Worm (Caenorhabditis elegans) whole organism, early embryonic: ENCODE measurements around the gene Y37D8A.26.

Experiments used
- B0310.2 ChIP-seq: sonication (generic microtip); optimal IDR thresholded peaks from 2 replicates; lab custom pipeline; 2016; ENCODE audit warnings: mild to moderate bottlenecking, missing genetic modification characterization, missing compliant biosample characterization
- F13C5.2 ChIP-seq: sonication (generic microtip); optimal IDR thresholded peaks from 2 replicates; lab custom pipeline; 2017; ENCODE audit warnings: mild to moderate bottlenecking, missing genetic modification characterization, inconsistent platforms, missing compliant biosample characterization
- aly-1 ChIP-seq: sonication (generic microtip); optimal IDR thresholded peaks from 2 replicates; lab custom pipeline; 2016; ENCODE audit warnings: missing genetic modification characterization, missing compliant biosample characterization
- ama-1 ChIP-seq: fragments of 150-350 bp; optimal IDR thresholded peaks from 2 replicates; lab custom pipeline; 2014
- ceh-13 ChIP-seq: fragments of 200-800 bp; sonication (Bioruptor generic); optimal IDR thresholded peaks from 2 replicates; lab custom pipeline; 2018; ENCODE audit warnings: mild to moderate bottlenecking, missing genetic modification characterization, missing compliant biosample characterization
- ceh-36 ChIP-seq: sonication (generic microtip); optimal IDR thresholded peaks from 2 replicates; lab custom pipeline; 2016; ENCODE audit warnings: missing genetic modification characterization, inconsistent platforms, missing compliant biosample characterization
- ets-7 ChIP-seq: sonication (generic microtip); optimal IDR thresholded peaks from 2 replicates; lab custom pipeline; 2016; ENCODE audit warnings: missing genotype, missing genetic modification characterization, missing compliant biosample characterization
- flt-1 ChIP-seq: fragments of 200-800 bp; sonication (Bioruptor generic); IDR thresholded peaks from 2 replicates; pipeline ENCODE4 v1.3.6; 2022; ENCODE audit warnings: missing genetic modification characterization, missing compliant biosample characterization
- hmbx-1 ChIP-seq: sonication (generic microtip); optimal IDR thresholded peaks from 2 replicates; lab custom pipeline; 2016; ENCODE audit warnings: mild to moderate bottlenecking, missing genetic modification characterization, missing compliant biosample characterization
- hmg-4 ChIP-seq: fragments of 200-800 bp; sonication (Bioruptor generic); optimal IDR thresholded peaks from 2 replicates; lab custom pipeline; 2018; ENCODE audit warnings: mild to moderate bottlenecking, missing genetic modification characterization, missing compliant biosample characterization
- hnd-1 ChIP-seq: sonication (generic microtip); optimal IDR thresholded peaks from 2 replicates; lab custom pipeline; 2016; ENCODE audit warnings: missing genetic modification characterization, missing compliant biosample characterization
- pes-1 ChIP-seq: fragments of 200-800 bp; sonication (Bioruptor generic); IDR thresholded peaks from 2 replicates; pipeline ENCODE4 v1.3.6; 2022; ENCODE audit warnings: missing genetic modification reagents, missing genetic modification characterization, missing compliant biosample characterization
- scrt-1 ChIP-seq: fragments of 200-800 bp; sonication (Bioruptor generic); IDR thresholded peaks from 2 replicates; pipeline ENCODE4 v1.3.6; 2022; ENCODE audit warnings: missing genetic modification characterization, missing compliant biosample characterization
- sea-1 ChIP-seq: fragments of 200-800 bp; sonication (Bioruptor generic); conservative IDR thresholded peaks from 2 replicates; pipeline ENCODE4 v1.3.6; 2022; ENCODE audit warnings: missing genetic modification characterization, missing compliant biosample characterization
- tbx-11 ChIP-seq: fragments of 200-800 bp; sonication (Bioruptor generic); IDR thresholded peaks from 2 replicates; pipeline ENCODE4 v1.3.6; 2022; ENCODE audit warnings: missing genetic modification characterization, missing compliant biosample characterization
- tbx-37 ChIP-seq: fragments of 200-800 bp; sonication (Bioruptor generic); conservative IDR thresholded peaks from 2 replicates; pipeline ENCODE4 v1.3.6; 2022; ENCODE audit warnings: missing genetic modification reagents, missing genetic modification characterization, missing compliant biosample characterization
- tra-4 ChIP-seq: sonication (generic microtip); optimal IDR thresholded peaks from 2 replicates; lab custom pipeline; 2017; ENCODE audit warnings: missing genetic modification characterization, missing compliant biosample characterization

The Y37D8A.26 gene

DNA sequence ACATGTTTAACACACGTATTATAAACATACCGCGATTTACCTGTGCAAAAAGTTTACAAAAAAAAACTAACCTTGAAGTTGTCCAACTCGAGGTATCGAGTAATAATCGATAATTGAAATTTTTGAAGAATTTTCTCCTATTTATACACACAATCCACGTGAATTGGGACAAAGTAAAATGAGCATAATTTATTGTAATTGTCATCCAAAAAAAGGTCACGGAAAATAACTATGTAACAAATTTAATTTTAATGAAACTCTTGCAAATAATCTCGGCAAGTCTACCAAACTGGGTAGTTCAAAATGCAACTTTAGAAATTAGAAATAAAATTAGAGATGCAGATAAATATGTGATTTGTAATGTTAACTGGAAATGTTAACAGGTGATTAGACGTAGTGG lies 1.1 kb downstream of the Y37D8A.26 start, which contains the start of gene Y37D8A.5:
Gene Y37D8A.5 (minus strand): TSS at position 101 of the 400 bp plus-strand sequence.
- no peak for TF ChIP-seq aly-1 (tag; lab: Kevin White, UChicago)
- no peak for TF ChIP-seq tra-4 (tag; lab: Kevin White, UChicago)
- no peak for TF ChIP-seq ceh-13 (GFP tag; lab: Kevin White, UChicago)
- TF ChIP-seq hmg-4: no peak
- no peak for TF ChIP-seq sea-1 (GFP tag; lab: Robert Waterston, UW)
- no peak for TF ChIP-seq tbx-37 (GFP tag; lab: Robert Waterston, UW)
- no peak for TF ChIP-seq tbx-11 (GFP tag; lab: Robert Waterston, UW)
- no peak for TF ChIP-seq flt-1 (GFP tag; lab: Robert Waterston, UW)
- no peak for TF ChIP-seq F13C5.2 (tag; lab: Kevin White, UChicago)

ce11 chrIII:12851034-12851433 lies 5.5 kb downstream of the Y37D8A.26 start:
- TF ChIP-seq pes-1: no peak
- TF ChIP-seq ama-1 (lab: Kevin White, UChicago): no peak
- TF ChIP-seq tra-4 (tag; lab: Kevin White, UChicago): no peak
- TF ChIP-seq hmg-4: no peak
- no peak for TF ChIP-seq tbx-11 (GFP tag; lab: Robert Waterston, UW)
- no peak for TF ChIP-seq scrt-1 (GFP tag; lab: Robert Waterston, UW)
- TF ChIP-seq F13C5.2 (tag; lab: Kevin White, UChicago): no peak
- no peak for TF ChIP-seq hmbx-1 (tag; lab: Kevin White, UChicago)
- TF ChIP-seq hnd-1 (tag; lab: Kevin White, UChicago): no peak
- no peak for TF ChIP-seq ets-7 (tag; lab: Kevin White, UChicago)
- no peak for TF ChIP-seq ceh-13 (GFP tag; lab: Kevin White, UChicago)
- no peak for TF ChIP-seq ceh-36 (tag; lab: Kevin White, UChicago)
- no peak for TF ChIP-seq B0310.2
- no peak for TF ChIP-seq flt-1 (GFP tag; lab: Robert Waterston, UW)
- no peak for TF ChIP-seq sea-1 (GFP tag; lab: Robert Waterston, UW)
- no peak for TF ChIP-seq tbx-37 (GFP tag; lab: Robert Waterston, UW)
- TF ChIP-seq aly-1 (tag; lab: Kevin White, UChicago): no peak

- TF ChIP-seq tbx-11 (GFP tag; lab: Robert Waterston, UW): no peak
- TF ChIP-seq hmg-4: no peak
- TF ChIP-seq ama-1 (lab: Kevin White, UChicago): no peak
- no peak for TF ChIP-seq F13C5.2 (tag; lab: Kevin White, UChicago)
- no peak for TF ChIP-seq scrt-1 (GFP tag; lab: Robert Waterston, UW)
- no peak for TF ChIP-seq pes-1
- no peak for TF ChIP-seq tra-4 (tag; lab: Kevin White, UChicago)
- no peak for TF ChIP-seq flt-1 (GFP tag; lab: Robert Waterston, UW)
- no peak for TF ChIP-seq ceh-13 (GFP tag; lab: Kevin White, UChicago)
- TF ChIP-seq ceh-36 (tag; lab: Kevin White, UChicago): no peak
- TF ChIP-seq ets-7 (tag; lab: Kevin White, UChicago): no peak
- TF ChIP-seq sea-1 (GFP tag; lab: Robert Waterston, UW): no peak
- TF ChIP-seq B0310.2: no peak
- no peak for TF ChIP-seq hnd-1 (tag; lab: Kevin White, UChicago)
Measured at ce11 chrIII:12849691-12850090, 6.8 kb downstream of the Y37D8A.26 start.

DNA sequence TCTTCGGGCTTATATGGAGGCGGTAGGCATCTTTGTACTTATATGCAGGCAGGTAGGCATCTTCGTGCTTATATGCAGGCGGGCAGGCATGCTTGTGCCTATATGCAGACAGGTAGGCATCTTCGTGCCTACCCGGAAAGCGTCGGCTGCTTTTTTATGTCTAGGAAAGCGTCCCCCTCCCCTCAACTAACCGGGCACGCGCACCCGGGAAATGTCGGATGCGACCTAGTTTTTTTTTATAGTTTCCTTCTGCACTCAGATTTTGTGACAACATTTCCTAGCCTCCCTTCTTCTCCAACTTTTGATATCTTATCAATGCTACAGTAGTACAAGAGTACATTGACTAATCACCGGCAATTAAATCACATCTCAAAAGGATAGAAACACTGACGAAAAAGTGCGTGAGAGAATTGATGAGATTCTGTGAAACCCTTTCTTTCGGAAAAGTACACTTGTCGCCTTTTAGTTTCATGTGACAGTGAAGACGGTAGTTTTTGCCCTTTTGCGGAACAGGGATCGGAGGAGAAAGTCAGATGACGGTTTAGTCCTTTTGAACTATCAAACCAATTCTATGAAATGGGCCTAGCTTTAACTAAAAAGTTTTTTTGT lies 7.4 kb downstream of the Y37D8A.26 start:
- TF ChIP-seq scrt-1 (GFP tag; lab: Robert Waterston, UW) (no peak), ets-7 (tag; lab: Kevin White, UChicago) (no peak), sea-1 (GFP tag; lab: Robert Waterston, UW) (no peak), hnd-1 (tag; lab: Kevin White, UChicago) (no peak), hmg-4 (no peak), tbx-37 (GFP tag; lab: Robert Waterston, UW) (no peak), tbx-11 (GFP tag; lab: Robert Waterston, UW) (no peak), ceh-13 (GFP tag; lab: Kevin White, UChicago) (no peak), ama-1 (lab: Kevin White, UChicago) (no peak), flt-1 (GFP tag; lab: Robert Waterston, UW) (no peak), ceh-36 (tag; lab: Kevin White, UChicago) (no peak), tra-4 (tag; lab: Kevin White, UChicago) (no peak), pes-1 (no peak), B0310.2 (no peak), hmbx-1 (tag; lab: Kevin White, UChicago) (no peak)

ce11 chrIII:12847623-12848022 lies 8.9 kb downstream of the Y37D8A.26 start:
- TF ChIP-seq tbx-37 (GFP tag; lab: Robert Waterston, UW): no peak
- no peak for TF ChIP-seq tra-4 (tag; lab: Kevin White, UChicago)
- no peak for TF ChIP-seq pes-1
- TF ChIP-seq hmg-4: no peak
- TF ChIP-seq hnd-1 (tag; lab: Kevin White, UChicago): no peak
- no peak for TF ChIP-seq flt-1 (GFP tag; lab: Robert Waterston, UW)
- no peak for TF ChIP-seq ceh-36 (tag; lab: Kevin White, UChicago)
- TF ChIP-seq B0310.2: no peak
- TF ChIP-seq ets-7 (tag; lab: Kevin White, UChicago): no peak
- TF ChIP-seq F13C5.2 (tag; lab: Kevin White, UChicago): no peak
- TF ChIP-seq scrt-1 (GFP tag; lab: Robert Waterston, UW): no peak
- TF ChIP-seq aly-1 (tag; lab: Kevin White, UChicago): no peak
- no peak for TF ChIP-seq sea-1 (GFP tag; lab: Robert Waterston, UW)
- no peak for TF ChIP-seq tbx-11 (GFP tag; lab: Robert Waterston, UW)
- no peak for TF ChIP-seq ama-1 (lab: Kevin White, UChicago)
- TF ChIP-seq hmbx-1 (tag; lab: Kevin White, UChicago): no peak
- no peak for TF ChIP-seq ceh-13 (GFP tag; lab: Kevin White, UChicago)

- TF ChIP-seq sea-1 (GFP tag; lab: Robert Waterston, UW) (no peak), ets-7 (tag; lab: Kevin White, UChicago) (no peak), flt-1 (GFP tag; lab: Robert Waterston, UW) (no peak), pes-1 (no peak), F13C5.2 (tag; lab: Kevin White, UChicago) (no peak), ama-1 (lab: Kevin White, UChicago) (no peak), tra-4 (tag; lab: Kevin White, UChicago) (no peak), hmbx-1 (tag; lab: Kevin White, UChicago) (no peak), ceh-36 (tag; lab: Kevin White, UChicago) (no peak), hnd-1 (tag; lab: Kevin White, UChicago) (no peak), B0310.2 (no peak), tbx-37 (GFP tag; lab: Robert Waterston, UW) (no peak), ceh-13 (GFP tag; lab: Kevin White, UChicago) (no peak), aly-1 (tag; lab: Kevin White, UChicago) (no peak), hmg-4 (no peak)
Measured at ce11 chrIII:12842858-12843257, 13.7 kb downstream of the Y37D8A.26 start.
